Worm (Caenorhabditis elegans): ENCODE results near the gene pms-2.

Gene pms-2

DNA sequence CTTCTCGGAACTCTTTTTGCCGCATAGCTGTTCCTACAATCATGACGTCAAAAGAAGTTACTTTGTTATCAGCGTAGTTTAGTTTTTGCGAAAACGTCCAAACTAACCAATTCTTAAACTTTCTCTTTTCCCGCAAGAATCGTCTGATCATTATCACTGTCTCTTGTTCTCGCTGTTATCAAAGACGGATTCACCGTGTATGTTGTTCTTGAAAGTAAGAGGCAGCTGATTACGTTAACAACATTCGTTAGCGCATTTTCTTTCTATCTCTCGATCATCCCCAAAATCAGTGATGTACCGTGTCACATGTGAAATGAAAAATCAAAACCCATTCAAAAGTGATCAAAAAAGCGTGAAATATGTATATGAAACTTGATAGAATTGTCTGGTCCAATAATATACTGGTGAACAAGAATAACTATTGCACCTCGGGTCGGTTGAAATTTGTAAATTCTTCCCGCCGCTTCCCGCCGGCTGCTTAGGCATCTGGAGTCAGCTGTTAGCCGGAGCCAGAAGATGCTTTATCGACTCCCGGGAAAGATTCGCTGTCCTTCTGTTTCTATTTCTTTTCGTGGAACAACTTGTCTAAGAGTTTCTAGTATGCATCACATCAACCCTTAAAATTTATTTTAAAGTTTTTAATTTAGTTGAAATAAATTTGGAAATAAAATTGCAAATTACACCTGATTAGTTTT, 35.8 kb downstream of the pms-2 start (continued):
- peak; percentile 72 for TF ChIP-seq lin-14 (GFP tag; optimal IDR thresholded peaks at IDR 0.05)
- no peak for TF ChIP-seq snpc-4 (tag; optimal IDR thresholded peaks at IDR 0.05)
- peak; percentile 51 for TF ChIP-seq nhr-90 (tag; optimal IDR thresholded peaks at IDR 0.05; ENCODE audit: poor library complexity)
- TF ChIP-seq nhr-76 (tag; optimal IDR thresholded peaks at IDR 0.05), result no peak
- TF ChIP-seq F16B12.6 (tag; optimal IDR thresholded peaks at IDR 0.05), result no peak
- TF ChIP-seq skn-1 (tag; optimal IDR thresholded peaks at IDR 0.05), result no peak
- TF ChIP-seq pax-3 (tag; optimal IDR thresholded peaks at IDR 0.05), result no peak
- no peak for TF ChIP-seq nhr-84 (tag; optimal IDR thresholded peaks at IDR 0.05)
- no peak for TF ChIP-seq isw-1 (GFP tag; IDR thresholded peaks at IDR 0.05)
- TF ChIP-seq sup-37 (GFP tag; optimal IDR thresholded peaks at IDR 0.05), result no peak
- TF ChIP-seq elt-3 (tag; optimal IDR thresholded peaks at IDR 0.05), result peak in 5 of 6 experiments; percentile 64 to 90 (median 68)
- no peak for TF ChIP-seq lir-3 (tag; optimal IDR thresholded peaks at IDR 0.05; ENCODE audit: poor library complexity)
- no peak for TF ChIP-seq mef-2 (tag; optimal IDR thresholded peaks at IDR 0.05)
- TF ChIP-seq ets-5 (GFP tag; IDR thresholded peaks at IDR 0.05), result no peak
- no peak for TF ChIP-seq unc-98 (GFP tag; IDR thresholded peaks at IDR 0.05)
- no peak for TF ChIP-seq nhr-47 (tag; optimal IDR thresholded peaks at IDR 0.05)
- TF ChIP-seq sptf-1 (tag; optimal IDR thresholded peaks at IDR 0.05), result no peak
- no peak for TF ChIP-seq fos-1 (tag; optimal IDR thresholded peaks at IDR 0.05)
- no peak for TF ChIP-seq ceh-88 (GFP tag; IDR thresholded peaks at IDR 0.05)
- no peak for TF ChIP-seq nhr-12 (tag; optimal IDR thresholded peaks at IDR 0.05)
- no peak for TF ChIP-seq fkh-10 (GFP tag; optimal IDR thresholded peaks at IDR 0.05)
- TF ChIP-seq pqm-1 (tag; optimal IDR thresholded peaks at IDR 0.05), result no peak
- TF ChIP-seq zag-1 (tag; optimal IDR thresholded peaks at IDR 0.05), result no peak
- TF ChIP-seq mdl-1 (tag; optimal IDR thresholded peaks at IDR 0.05), result peak in 1 of 2 experiments; percentile 60
- no peak for TF ChIP-seq unc-86 (tag; optimal IDR thresholded peaks at IDR 0.05)
- no peak for TF ChIP-seq tbx-2 (tag; optimal IDR thresholded peaks at IDR 0.05)
- TF ChIP-seq rnt-1 (tag; optimal IDR thresholded peaks at IDR 0.05), result peak; percentile 48
- TF ChIP-seq unc-30 (tag; optimal IDR thresholded peaks at IDR 0.05), result no peak
- TF ChIP-seq nhr-237 (tag; optimal IDR thresholded peaks at IDR 0.05), result no peak
- TF ChIP-seq elt-2 (tag; optimal IDR thresholded peaks at IDR 0.05), result peak; percentile 87
- no peak for TF ChIP-seq C04F5.9 (tag; optimal IDR thresholded peaks at IDR 0.05)
- no peak for TF ChIP-seq vab-15 (tag; optimal IDR thresholded peaks at IDR 0.05)
- TF ChIP-seq irx-1 (tag; optimal IDR thresholded peaks at IDR 0.05), result no peak
- peak; percentile 81 for TF ChIP-seq nhr-85 (tag)
- TF ChIP-seq grh-1 (GFP tag; IDR thresholded peaks at IDR 0.05), result peak; percentile 10; the same call in 1 of the 2 replicates
- TF ChIP-seq zip-4 (GFP tag; optimal IDR thresholded peaks at IDR 0.05), result no peak
- no peak for TF ChIP-seq Y116A8C.19 (tag; optimal IDR thresholded peaks at IDR 0.05; ENCODE audit: borderline replicate concordance)
- TF ChIP-seq pag-3 (tag; optimal IDR thresholded peaks at IDR 0.05; ENCODE audit: borderline replicate concordance, insufficient read depth), result no peak
- peak; percentile 76 for TF ChIP-seq nhr-20 (tag; optimal IDR thresholded peaks at IDR 0.05)
- TF ChIP-seq C16A3.4 (tag; optimal IDR thresholded peaks at IDR 0.05), result peak; percentile 13
- peak; percentile 6 for TF ChIP-seq unc-130 (tag; optimal IDR thresholded peaks at IDR 0.05)
- TF ChIP-seq dsc-1 (tag; optimal IDR thresholded peaks at IDR 0.05), result no peak
- TF ChIP-seq xbp-1 (tag; optimal IDR thresholded peaks at IDR 0.05), result no peak

Measured in whole organism, L1 larva.